Fruit fly (Drosophila melanogaster) whole organism, pupa: ENCODE measurements around the gene Pvf3.

Experiments
- CG10348 ChIP-seq: fragments of 200-800 bp; sonication (Bioruptor generic); IDR thresholded peaks from 2 replicates; pipeline ENCODE4 v1.3.6; 2022; ENCODE audit warnings: missing biosample characterization, missing genetic modification characterization
- CG12605 ChIP-seq: fragments of 200-800 bp; sonication (Bioruptor generic); IDR thresholded peaks from 2 replicates; pipeline ENCODE4 v1.3.6; 2022; ENCODE audit warnings: missing biosample characterization, missing genetic modification characterization
- CG13204 ChIP-seq: fragments of 200-800 bp; sonication (Bioruptor generic); optimal IDR thresholded peaks from 2 replicates; lab custom pipeline; 2018; ENCODE audit warnings: missing biosample characterization, mild to moderate bottlenecking, missing genetic modification characterization, moderate library complexity
- CG14655 ChIP-seq: fragments of 200-800 bp; sonication (Bioruptor generic); optimal IDR thresholded peaks from 3 replicates; lab custom pipeline; 2017; ENCODE audit warnings: mild to moderate bottlenecking, missing biosample characterization, missing genetic modification reagents, missing genetic modification characterization
- CG15710 ChIP-seq: fragments of 200-800 bp; sonication (Bioruptor generic); optimal IDR thresholded peaks from 2 replicates; lab custom pipeline; 2018; ENCODE audit warnings: missing biosample characterization, mild to moderate bottlenecking, missing genetic modification characterization, moderate library complexity
- CG17806 ChIP-seq: fragments of 200-800 bp; sonication (Bioruptor generic); optimal IDR thresholded peaks from 2 replicates; lab custom pipeline; 2018; ENCODE audit warnings: missing biosample characterization, mild to moderate bottlenecking, missing genetic modification characterization, moderate library complexity
- CG32121 ChIP-seq: fragments of 200-800 bp; sonication (Bioruptor generic); IDR thresholded peaks from 2 replicates; pipeline ENCODE4 v1.3.6; 2022; ENCODE audit warnings: missing biosample characterization, missing genetic modification characterization
- CG34367 ChIP-seq: fragments of 200-800 bp; sonication (Bioruptor generic); optimal IDR thresholded peaks from 2 replicates; lab custom pipeline; 2018; ENCODE audit warnings: missing biosample characterization, mild to moderate bottlenecking, missing genetic modification characterization
- CG4496 ChIP-seq: fragments of 200-800 bp; sonication (Bioruptor generic); IDR thresholded peaks from 3 replicates; pipeline ENCODE4 v1.3.6; 2022; ENCODE audit warnings: missing biosample characterization, missing genetic modification characterization
- CG8159 ChIP-seq: fragments of 200-800 bp; sonication (Bioruptor generic); optimal IDR thresholded peaks from 3 replicates; lab custom pipeline; 2018; ENCODE audit warnings: missing biosample characterization, mild to moderate bottlenecking, missing genetic modification characterization, moderate library complexity
- CG8301 ChIP-seq: fragments of 200-800 bp; sonication (Bioruptor generic); optimal IDR thresholded peaks from 2 replicates; lab custom pipeline; 2018; ENCODE audit warnings: missing biosample characterization, mild to moderate bottlenecking, missing genetic modification characterization
- CG9948 ChIP-seq: fragments of 200-800 bp; sonication (Bioruptor generic); optimal IDR thresholded peaks from 2 replicates; lab custom pipeline; 2018; ENCODE audit warnings: missing biosample characterization, mild to moderate bottlenecking, missing genetic modification characterization, moderate library complexity
- D1 ChIP-seq: fragments of 200-800 bp; sonication (Bioruptor generic); optimal IDR thresholded peaks from 2 replicates; lab custom pipeline; 2018; ENCODE audit warnings: missing biosample characterization, mild to moderate bottlenecking, missing genetic modification characterization, moderate library complexity
- EcR ChIP-seq: fragments of 200-800 bp; sonication (Bioruptor generic); optimal IDR thresholded peaks from 3 replicates; lab custom pipeline; 2019; ENCODE audit warnings: missing biosample characterization, missing genetic modification characterization, mild to moderate bottlenecking, moderate library complexity, missing genetic modification reagents
- Ets98B ChIP-seq: fragments of 200-800 bp; sonication (Bioruptor generic); IDR thresholded peaks from 2 replicates; pipeline ENCODE4 v1.3.6; 2022; ENCODE audit warnings: missing biosample characterization, missing genetic modification characterization
- Pif1A ChIP-seq: fragments of 200-800 bp; sonication (Bioruptor generic); optimal IDR thresholded peaks from 3 replicates; lab custom pipeline; 2016; ENCODE audit warnings: missing biosample characterization, missing genetic modification characterization
- Pif1B ChIP-seq: fragments of 200-800 bp; sonication (Bioruptor generic); optimal IDR thresholded peaks from 3 replicates; lab custom pipeline; 2016; ENCODE audit warnings: missing biosample characterization, missing genetic modification characterization
- Snoo ChIP-seq: fragments of 200-800 bp; sonication (Bioruptor generic); optimal IDR thresholded peaks from 3 replicates; lab custom pipeline; 2017; ENCODE audit warnings: missing biosample characterization, mild to moderate bottlenecking, missing genetic modification characterization, inconsistent platforms
- fd96Ca ChIP-seq: fragments of 200-800 bp; sonication (Bioruptor generic); IDR thresholded peaks from 3 replicates; pipeline ENCODE4 v1.3.6; 2022; ENCODE audit warnings: missing biosample characterization, missing genetic modification characterization
- gl ChIP-seq: fragments of 200-800 bp; sonication (Bioruptor generic); optimal IDR thresholded peaks from 2 replicates; lab custom pipeline; 2018; ENCODE audit warnings: missing biosample characterization, mild to moderate bottlenecking, missing genetic modification characterization
- rn ChIP-seq: fragments of 200-800 bp; sonication (Bioruptor generic); IDR thresholded peaks from 2 replicates; pipeline ENCODE4 v1.3.6; 2022; ENCODE audit warnings: missing biosample characterization, missing genetic modification characterization

Pvf3 gene

DNA sequence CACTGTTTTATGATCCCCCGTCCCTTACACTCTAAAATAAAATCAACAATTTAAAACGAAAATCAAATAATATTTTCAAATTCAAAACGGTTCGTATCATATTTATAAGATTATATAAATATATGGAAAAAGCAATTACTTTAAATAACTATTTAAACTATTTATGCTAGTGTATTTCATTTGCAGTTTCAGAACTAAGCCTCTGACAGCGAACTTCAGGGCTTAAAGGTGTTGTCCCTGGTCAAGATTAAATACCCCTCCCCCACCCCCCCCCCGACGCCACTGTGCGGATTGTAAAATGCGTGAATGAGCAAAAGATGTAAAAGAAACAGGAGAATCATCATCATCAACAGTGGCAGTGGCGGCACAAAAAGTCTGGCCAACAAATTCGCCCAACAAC is 80.7 kb downstream of the Pvf3 start:
- TF ChIP-seq Snoo (tag; lab: Kevin White, UChicago) (no peak), Ets98B (no peak), CG14655 (GFP tag; lab: Kevin White, UChicago) (peak; percentile 3), CG8301 (no peak), fd96Ca (GFP tag; lab: Robert Waterston, UW) (no peak), CG9948 (tag; lab: Kevin White, UChicago) (peak; percentile 13), CG17806 (tag; lab: Kevin White, UChicago) (peak; percentile 22), CG15710 (peak; percentile 36), CG13204 (GFP tag; lab: Kevin White, UChicago) (no peak), CG32121 (GFP tag; lab: Robert Waterston, UW) (no peak), CG8159 (tag; lab: Kevin White, UChicago) (peak; percentile 45)

DNA sequence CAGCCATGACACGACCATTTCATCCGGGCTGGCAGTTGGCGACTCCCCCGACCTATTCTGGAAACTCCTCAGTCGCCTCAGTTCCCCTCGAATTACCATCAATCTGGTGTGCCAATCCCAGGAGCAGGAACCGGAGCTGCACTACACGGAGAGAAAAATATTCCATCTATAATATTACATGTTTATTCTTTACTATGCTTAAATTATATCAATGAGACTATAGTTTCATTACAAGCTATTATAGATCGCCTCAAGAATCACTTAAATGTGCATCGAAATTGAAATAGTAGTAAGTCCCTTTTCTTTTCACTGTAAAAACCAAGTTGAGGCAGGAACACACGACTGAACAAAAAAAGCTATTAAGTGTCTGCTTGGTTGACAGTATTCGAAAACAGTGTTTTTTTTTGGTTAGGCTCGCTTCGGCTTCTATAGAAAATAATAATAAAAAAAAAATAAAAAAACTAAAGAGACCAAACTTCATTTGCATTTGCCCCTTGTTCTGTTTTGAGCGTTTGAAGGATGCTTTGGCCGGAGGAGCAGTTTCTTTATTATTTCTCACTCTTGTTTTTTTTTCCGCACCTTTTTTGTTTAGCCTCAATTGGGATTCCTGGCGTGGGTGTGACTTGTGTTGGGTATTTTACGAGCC is 81.3 kb downstream of the Pvf3 start:
- TF ChIP-seq Snoo (tag; lab: Kevin White, UChicago): peak; percentile 37
- TF ChIP-seq CG32121 (GFP tag; lab: Robert Waterston, UW): peak; percentile 52
- peak; percentile 32 for TF ChIP-seq D1 (tag; lab: Kevin White, UChicago)
- no peak for TF ChIP-seq CG10348 (GFP tag; lab: Robert Waterston, UW)
- peak; percentile 81 for TF ChIP-seq Ets98B
- TF ChIP-seq CG8159 (tag; lab: Kevin White, UChicago): peak; percentile 89
- TF ChIP-seq CG8301: peak; percentile 76
- peak; percentile 86 for TF ChIP-seq Pif1A (GFP tag; lab: Kevin White, UChicago)
- TF ChIP-seq CG15710: peak; percentile 95
- TF ChIP-seq CG9948 (tag; lab: Kevin White, UChicago): peak; percentile 84
- peak; percentile 75 for TF ChIP-seq CG12605 (GFP tag; lab: Robert Waterston, UW)
- peak; percentile 87 for TF ChIP-seq CG4496 (GFP tag; lab: Robert Waterston, UW)
- peak; percentile 83 for TF ChIP-seq Pif1B (GFP tag; lab: Kevin White, UChicago)
- TF ChIP-seq EcR (GFP tag; lab: Kevin White, UChicago): peak; percentile 64
- peak; percentile 87 for TF ChIP-seq CG17806 (tag; lab: Kevin White, UChicago)
- peak; percentile 80 for TF ChIP-seq CG14655 (GFP tag; lab: Kevin White, UChicago)
- TF ChIP-seq CG34367 (tag; lab: Kevin White, UChicago): peak; percentile 91
- TF ChIP-seq fd96Ca (GFP tag; lab: Robert Waterston, UW): peak; percentile 86
- TF ChIP-seq rn (GFP tag; lab: Robert Waterston, UW): peak; percentile 67
- TF ChIP-seq gl (tag; lab: Kevin White, UChicago): peak; percentile 73
- TF ChIP-seq CG13204 (GFP tag; lab: Kevin White, UChicago): peak; percentile 77
- TF ChIP-seq, all 21 proteins: peak for 20

DNA sequence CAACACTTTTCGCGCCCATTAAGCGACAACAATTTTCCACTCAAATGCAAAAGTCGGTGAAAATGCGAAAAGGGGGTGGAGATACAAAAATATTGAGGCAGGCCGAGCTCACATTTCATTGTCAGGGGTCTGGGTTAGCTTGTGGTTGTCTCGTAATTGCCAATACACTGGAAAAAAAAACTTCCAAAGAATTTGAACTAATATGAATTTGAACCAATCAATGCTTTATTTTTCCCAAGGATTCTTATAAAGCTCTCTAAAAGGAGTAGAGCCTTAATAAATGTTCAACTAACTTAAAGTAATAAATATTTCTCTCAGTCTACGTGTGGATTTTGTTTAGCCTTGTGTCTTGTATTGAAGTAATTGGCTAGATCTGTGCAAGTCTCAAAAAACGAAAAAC is 84.5 kb downstream of the Pvf3 start:
- TF ChIP-seq D1 (tag; lab: Kevin White, UChicago) (no peak), CG10348 (GFP tag; lab: Robert Waterston, UW) (no peak), rn (GFP tag; lab: Robert Waterston, UW) (no peak), CG4496 (GFP tag; lab: Robert Waterston, UW) (peak; percentile 71; the same call in 2 of the 3 replicates), CG14655 (GFP tag; lab: Kevin White, UChicago) (peak; percentile 54), Pif1B (GFP tag; lab: Kevin White, UChicago) (no peak), fd96Ca (GFP tag; lab: Robert Waterston, UW) (no peak), CG17806 (tag; lab: Kevin White, UChicago) (peak; percentile 46), Ets98B (peak; percentile 76), CG15710 (peak; percentile 17), CG32121 (GFP tag; lab: Robert Waterston, UW) (peak; percentile 69), gl (tag; lab: Kevin White, UChicago) (no peak), CG12605 (GFP tag; lab: Robert Waterston, UW) (no peak), CG8301 (peak; percentile 68), Pif1A (GFP tag; lab: Kevin White, UChicago) (peak; percentile 58), CG8159 (tag; lab: Kevin White, UChicago) (peak; percentile 52), CG9948 (tag; lab: Kevin White, UChicago) (peak; percentile 39)
- TF ChIP-seq, all 21 proteins: peak for 10

DNA sequence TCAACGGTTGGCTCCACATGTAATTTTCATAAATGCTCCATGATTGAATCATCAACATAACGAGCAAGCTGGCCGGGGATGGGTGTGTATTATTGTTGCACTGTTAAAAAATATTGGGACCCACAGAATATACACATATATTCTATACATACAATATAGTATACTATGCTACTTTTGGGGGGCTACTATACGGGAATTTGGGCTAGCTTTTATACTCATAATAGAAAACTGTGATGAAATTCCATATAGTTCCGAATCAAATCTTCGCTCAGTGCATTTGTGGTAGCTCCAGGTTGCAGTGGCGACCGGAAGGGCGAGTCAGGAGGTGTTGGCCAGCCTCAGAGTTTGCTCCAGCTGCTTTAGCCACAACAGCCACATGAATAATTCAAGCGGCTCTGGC is 85.6 kb downstream of the Pvf3 start:
- TF ChIP-seq rn (GFP tag; lab: Robert Waterston, UW) (no peak), CG8159 (tag; lab: Kevin White, UChicago) (peak; percentile 73), CG13204 (GFP tag; lab: Kevin White, UChicago) (no peak), CG17806 (tag; lab: Kevin White, UChicago) (peak; percentile 68), CG8301 (peak; percentile 56), gl (tag; lab: Kevin White, UChicago) (no peak), D1 (tag; lab: Kevin White, UChicago) (peak; percentile 25), Pif1B (GFP tag; lab: Kevin White, UChicago) (peak; percentile 56), CG10348 (GFP tag; lab: Robert Waterston, UW) (no peak), CG32121 (GFP tag; lab: Robert Waterston, UW) (0 out of 2 replicates have a peak, but pooled peaks have one; percentile 20), CG15710 (peak; percentile 63), Ets98B (peak; percentile 33; the same call in 1 of the 2 replicates), EcR (GFP tag; lab: Kevin White, UChicago) (no peak), Pif1A (GFP tag; lab: Kevin White, UChicago) (peak; percentile 82), CG4496 (GFP tag; lab: Robert Waterston, UW) (peak; percentile 66; the same call in 1 of the 3 replicates), CG14655 (GFP tag; lab: Kevin White, UChicago) (peak; percentile 72), CG34367 (tag; lab: Kevin White, UChicago) (peak; percentile 54), fd96Ca (GFP tag; lab: Robert Waterston, UW) (peak; percentile 76), CG12605 (GFP tag; lab: Robert Waterston, UW) (peak; percentile 68), Snoo (tag; lab: Kevin White, UChicago) (no peak), CG9948 (tag; lab: Kevin White, UChicago) (peak; percentile 61)
